Worm (Caenorhabditis elegans) whole organism, L1 larva: ENCODE data around the gene C28D4.4.

Experiments used
- C04F5.9 ChIP-seq: sonication (generic microtip); optimal IDR thresholded peaks from 2 replicates; lab custom pipeline; 2016; ENCODE audit warnings: missing genetic modification characterization, missing compliant biosample characterization
- C34B4.2 ChIP-seq: sonication (generic microtip); optimal IDR thresholded peaks from 2 replicates; lab custom pipeline; 2017; ENCODE audit warnings: mild to moderate bottlenecking, missing genetic modification characterization, missing compliant biosample characterization
- dsc-1 ChIP-seq: sonication (generic microtip); optimal IDR thresholded peaks from 2 replicates; lab custom pipeline; 2016; ENCODE audit warnings: mild to moderate bottlenecking, missing genetic modification characterization, missing compliant biosample characterization
- efl-3 ChIP-seq: fragments of 200-800 bp; sonication (Bioruptor generic); optimal IDR thresholded peaks from 2 replicates; lab custom pipeline; 2018; ENCODE audit warnings: mild to moderate bottlenecking, missing genetic modification characterization, missing compliant biosample characterization
- elt-3 ChIP-seq, 6 experiments: fragments of 150-350 bp in 1 of 6; sonication (generic microtip); optimal IDR thresholded peaks; 2 replicates each; lab custom pipeline; 2017 to 2018; ENCODE audit warnings: missing biosample characterization in 6 of 6, missing genetic modification characterization in 6 of 6, inconsistent platforms in 1 of 6
- hpl-2 ChIP-seq: fragments of 150-350 bp; optimal IDR thresholded peaks from 2 replicates; lab custom pipeline; 2014; ENCODE audit warnings: missing biosample characterization, missing genetic modification reagents, missing genetic modification characterization
- lin-15B ChIP-seq: fragments of 150-350 bp; sonication (generic microtip); optimal IDR thresholded peaks from 3 replicates; lab custom pipeline; 2014; ENCODE audit warnings: missing biosample characterization, missing genetic modification characterization
- lir-3 ChIP-seq: sonication (generic microtip); optimal IDR thresholded peaks from 2 replicates; lab custom pipeline; 2016; ENCODE audit warnings: mild to moderate bottlenecking, missing genetic modification characterization, moderate library complexity, missing compliant biosample characterization; ENCODE audit not compliant: poor library complexity
- mef-2 ChIP-seq: fragments of 150-350 bp; optimal IDR thresholded peaks from 2 replicates; lab custom pipeline; 2014; ENCODE audit warnings: missing biosample characterization, missing genetic modification characterization
- mep-1 ChIP-seq: fragments of 150-350 bp; optimal IDR thresholded peaks from 2 replicates; lab custom pipeline; 2014; ENCODE audit warnings: missing biosample characterization, missing genetic modification characterization
- nhr-47 ChIP-seq: sonication (generic microtip); optimal IDR thresholded peaks from 2 replicates; lab custom pipeline; 2016; ENCODE audit warnings: mild to moderate bottlenecking, missing genetic modification characterization, moderate library complexity, missing compliant biosample characterization
- nhr-84 ChIP-seq: sonication (generic microtip); optimal IDR thresholded peaks from 2 replicates; lab custom pipeline; 2017; ENCODE audit warnings: missing biosample characterization, missing genetic modification characterization
- pax-3 ChIP-seq: fragments of 200-800 bp; sonication (Bioruptor generic); optimal IDR thresholded peaks from 2 replicates; lab custom pipeline; 2018; ENCODE audit warnings: mild to moderate bottlenecking, missing genetic modification characterization, moderate library complexity, missing compliant biosample characterization
- pqm-1 ChIP-seq: sonication (generic microtip); optimal IDR thresholded peaks from 3 replicates; lab custom pipeline; 2017; ENCODE audit warnings: missing biosample characterization, missing genetic modification characterization
- skn-1 ChIP-seq: fragments of 150-350 bp; optimal IDR thresholded peaks from 2 replicates; lab custom pipeline; 2014; ENCODE audit warnings: missing biosample characterization, missing genetic modification characterization
- swsn-7 ChIP-seq: sonication (generic microtip); optimal IDR thresholded peaks from 2 replicates; lab custom pipeline; 2016; ENCODE audit warnings: missing genetic modification characterization, missing compliant biosample characterization
- unc-62 ChIP-seq: fragments of 150-350 bp; optimal IDR thresholded peaks from 2 replicates; lab custom pipeline; 2014; ENCODE audit warnings: missing biosample characterization, missing genetic modification reagents, missing genetic modification characterization
- vab-15 ChIP-seq: sonication (generic microtip); optimal IDR thresholded peaks from 2 replicates; lab custom pipeline; 2017; ENCODE audit warnings: missing genotype, mild to moderate bottlenecking, missing genetic modification characterization, missing compliant biosample characterization
- zip-4 ChIP-seq: fragments of 200-800 bp; sonication (Bioruptor generic); optimal IDR thresholded peaks from 2 replicates; lab custom pipeline; 2018; ENCODE audit warnings: mild to moderate bottlenecking, missing genetic modification characterization, moderate library complexity, missing compliant biosample characterization

C28D4.4 gene

DNA sequence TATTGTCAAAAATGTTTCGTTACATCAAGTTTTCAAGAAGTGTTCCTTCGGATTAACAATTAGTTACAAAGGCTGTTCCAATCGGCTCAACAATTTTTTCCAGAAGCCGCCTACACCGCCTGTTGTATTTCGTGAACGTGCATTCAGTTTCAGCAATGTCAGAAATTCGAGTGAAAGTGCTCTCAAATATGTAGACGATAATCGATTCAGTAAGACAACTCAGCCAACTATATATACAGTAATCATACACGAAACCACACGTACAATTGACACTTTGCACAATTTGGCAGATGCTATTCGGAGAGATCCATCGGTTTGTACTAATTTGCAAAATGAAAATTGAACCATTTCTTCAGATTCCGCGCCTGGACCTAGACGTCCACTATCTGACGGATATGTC, 48.3 kb downstream of the C28D4.4 start:
- TF ChIP-seq efl-3 (GFP tag; lab: Kevin White, UChicago) (no peak), lir-3 (no peak), lin-15B (tag; lab: Kevin White, UChicago) (no peak), pqm-1 (tag; lab: Kevin White, UChicago) (no peak), mep-1 (no peak), C34B4.2 (tag; lab: Kevin White, UChicago) (no peak), swsn-7 (tag; lab: Kevin White, UChicago) (no peak), vab-15 (tag; lab: Kevin White, UChicago) (no peak), skn-1 (tag; lab: Kevin White, UChicago) (no peak), unc-62 (GFP tag; lab: Kevin White, UChicago) (no peak), elt-3 (tag; optimal IDR thresholded peaks at IDR 0.05; lab: Kevin White, UChicago) (no peak), dsc-1 (no peak), nhr-84 (no peak), mef-2 (no peak), zip-4 (GFP tag; lab: Kevin White, UChicago) (no peak), nhr-47 (tag; lab: Kevin White, UChicago) (no peak), pax-3 (no peak), hpl-2 (GFP tag; lab: Kevin White, UChicago) (no peak), C04F5.9 (tag; lab: Kevin White, UChicago) (no peak)
